Fruit fly (Drosophila melanogaster) whole organism, pupa: ENCODE measurements around the gene APP-BP1.

Experiments
- CG15710 ChIP-seq: fragments of 200-800 bp; sonication (Bioruptor generic); optimal IDR thresholded peaks from 2 replicates; lab custom pipeline; 2018; ENCODE audit warnings: missing biosample characterization, mild to moderate bottlenecking, missing genetic modification characterization, moderate library complexity
- Ets98B ChIP-seq: fragments of 200-800 bp; sonication (Bioruptor generic); IDR thresholded peaks from 2 replicates; pipeline ENCODE4 v1.3.6; 2022; ENCODE audit warnings: missing biosample characterization, missing genetic modification characterization
- Pif1A ChIP-seq: fragments of 200-800 bp; sonication (Bioruptor generic); optimal IDR thresholded peaks from 3 replicates; lab custom pipeline; 2016; ENCODE audit warnings: missing biosample characterization, missing genetic modification characterization

- TF ChIP-seq Pif1A (GFP tag; lab: Kevin White, UChicago), result no peak
- no peak for TF ChIP-seq CG15710 (tag; lab: Kevin White, UChicago)
- TF ChIP-seq Ets98B, result no peak
These were observed 46.9 kb upstream of the APP-BP1 start, which contains the start of gene CG43693 for dm6 chr3L:11051271-11051670.
